Fruit fly (Drosophila melanogaster): ENCODE data around the gene CG6503.

Gene CG6503

dm6 chr3R:26432978-26433377 is 8.1 kb upstream of the CG6503 start:
- TF ChIP-seq lov (optimal IDR thresholded peaks at IDR 0.05) (no peak), lov (GFP tag; IDR thresholded peaks at IDR 0.05) (no peak), Drgx (GFP tag; IDR thresholded peaks at IDR 0.05) (peak; percentile 43; the same call in 1 of the 2 replicates)

DNA sequence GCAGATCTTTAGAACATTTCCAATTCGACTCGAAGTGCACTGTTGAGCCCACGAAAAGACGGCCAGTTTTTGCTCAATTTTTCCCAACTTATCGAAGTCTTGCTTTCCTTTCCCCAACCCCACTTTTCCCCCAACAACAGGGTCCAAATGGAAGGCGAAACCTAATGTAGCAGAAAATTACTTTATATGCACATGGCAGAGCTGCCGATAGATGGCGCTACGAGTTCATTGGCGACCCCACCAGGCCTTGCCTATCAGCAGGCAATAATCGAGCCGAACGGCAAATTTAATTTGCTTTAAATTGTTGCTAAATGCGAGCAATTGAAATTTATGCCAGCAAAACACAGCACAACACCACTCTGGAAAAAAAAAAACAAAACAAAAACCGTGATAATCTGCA is 7.6 kb upstream of the CG6503 start:
- peak; percentile 83 for TF ChIP-seq CTCF (GFP tag; optimal IDR thresholded peaks at IDR 0.05)
- TF ChIP-seq CG10565 (GFP tag; optimal IDR thresholded peaks at IDR 0.05), result no peak

DNA sequence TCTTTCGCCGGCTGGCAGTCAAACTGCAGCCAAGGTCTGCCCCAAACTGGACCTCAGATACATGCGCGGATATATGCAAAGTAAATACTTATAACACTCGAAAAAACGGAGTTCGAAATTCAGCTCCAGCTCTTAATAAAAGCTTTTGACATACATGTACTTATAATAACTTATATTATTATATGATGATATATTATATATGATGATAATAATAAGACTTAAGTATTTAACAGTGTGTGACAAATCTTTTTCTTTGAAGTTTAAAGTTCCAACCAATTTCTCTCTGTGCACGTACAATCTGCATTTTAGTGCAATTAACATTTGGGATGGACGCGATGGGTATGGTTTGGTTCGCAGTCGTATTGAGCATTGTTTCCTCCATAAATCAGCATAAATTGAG is 4.7 kb upstream of the CG6503 start:
- TF ChIP-seq gsb (GFP tag; IDR thresholded peaks at IDR 0.05) (no peak), NK7.1 (GFP tag; optimal IDR thresholded peaks at IDR 0.05) (no peak), CG2116 (GFP tag; optimal IDR thresholded peaks at IDR 0.05) (no peak), Neu2 (GFP tag; optimal IDR thresholded peaks at IDR 0.05; ENCODE audit: borderline replicate concordance) (no peak), CG17361 (GFP tag; IDR thresholded peaks at IDR 0.05) (no peak), dmrt99B (tag; optimal IDR thresholded peaks at IDR 0.05) (no peak), danr (GFP tag; IDR thresholded peaks at IDR 0.05) (no peak), CG18262 (tag; optimal IDR thresholded peaks at IDR 0.05) (no peak), Hey (tag; optimal IDR thresholded peaks at IDR 0.05) (no peak), crp (GFP tag; optimal IDR thresholded peaks at IDR 0.05) (no peak), CG4820 (GFP tag; optimal IDR thresholded peaks at IDR 0.05) (no peak)

dm6 chr3R:26428220-26428619 is 3.3 kb upstream of the CG6503 start:
- TF ChIP-seq Drgx (GFP tag; IDR thresholded peaks at IDR 0.05), result peak; percentile 27; the same call in 1 of the 2 replicates
- no peak for TF ChIP-seq CG10274 (GFP tag; optimal IDR thresholded peaks at IDR 0.05)
- TF ChIP-seq CG7357 (GFP tag; IDR thresholded peaks at IDR 0.05), result no peak
- TF ChIP-seq CG8765 (GFP tag; IDR thresholded peaks at IDR 0.05), result no peak

DNA sequence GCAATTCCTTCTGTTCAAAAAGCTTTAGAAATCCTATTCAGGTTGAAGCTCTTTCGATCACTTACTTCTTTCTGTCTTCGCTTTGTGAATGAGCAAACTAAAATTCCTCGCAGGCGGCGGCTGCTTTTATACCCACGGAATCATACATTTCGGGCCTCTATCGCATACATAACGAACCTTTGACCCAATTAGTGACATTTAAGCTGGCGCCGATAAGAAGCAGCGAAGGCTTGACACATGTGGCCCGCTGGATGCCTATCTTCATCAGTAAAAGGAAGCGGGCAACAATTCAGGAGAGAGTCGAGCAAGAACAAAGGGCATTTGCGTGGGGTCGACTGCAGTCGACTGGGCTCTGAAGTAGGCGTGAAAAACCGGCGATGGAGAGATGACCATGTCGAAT is 776 bp upstream of the CG6503 start, which contains the start of gene CG34291:
CG34291 (minus strand) TSS at position 101 of the 400 bp plus-strand sequence.
- TF ChIP-seq bsh (GFP tag; optimal IDR thresholded peaks at IDR 0.05), result no peak
- TF ChIP-seq CG15479 (GFP tag; optimal IDR thresholded peaks at IDR 0.05), result no peak
- peak in 1 of 2 experiments; percentile 6 for TF ChIP-seq Pdp1 (GFP tag; optimal IDR thresholded peaks at IDR 0.05)
- no peak for TF ChIP-seq CG11560 (tag; IDR thresholded peaks at IDR 0.05)
- no peak for TF ChIP-seq CG8388 (GFP tag; optimal IDR thresholded peaks at IDR 0.05)
- TF ChIP-seq exex (tag; optimal IDR thresholded peaks at IDR 0.05), result no peak
- TF ChIP-seq CG1024 (GFP tag; IDR thresholded peaks at IDR 0.05), result no peak
- TF ChIP-seq CG34376 (GFP tag; optimal IDR thresholded peaks at IDR 0.05), result peak; percentile 10
- TF ChIP-seq Ets65A (GFP tag), result peak; percentile 46
- TF ChIP-seq Gsc (GFP tag; IDR thresholded peaks at IDR 0.05), result no peak
- TF ChIP-seq amos (GFP tag; IDR thresholded peaks at IDR 0.05; ENCODE audit: partially characterized antibody), result no peak

DNA sequence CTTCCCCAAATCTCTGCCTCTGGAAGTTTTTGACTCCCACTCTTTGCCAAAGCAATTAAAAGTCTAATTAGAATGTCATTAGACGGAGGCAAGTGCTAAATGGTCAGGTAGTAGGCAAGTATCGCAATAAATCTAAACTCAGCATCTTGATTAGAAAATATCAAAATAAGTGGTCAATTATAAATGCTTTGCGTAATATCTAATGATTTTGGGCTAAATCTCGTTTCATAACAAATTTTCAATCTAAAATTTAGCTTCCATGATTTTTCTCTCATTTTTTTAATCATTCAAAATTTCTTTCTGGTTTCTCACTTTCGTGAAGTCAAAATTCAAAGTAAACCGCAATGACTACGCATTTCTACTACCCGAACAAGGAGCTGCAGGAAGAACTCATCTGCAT is 11.1 kb downstream of the CG6503 start, which contains the start of gene Ald2:
Ald2 (plus strand) TSS at position 301 of the 400 bp plus-strand sequence.
- TF ChIP-seq Fer1 (GFP tag; optimal IDR thresholded peaks at IDR 0.05) (no peak), CG11723 (GFP tag; optimal IDR thresholded peaks at IDR 0.05) (no peak)
